Worm (Caenorhabditis elegans): ENCODE results near the gene zfp-2.

- TF ChIP-seq ama-1 (optimal IDR thresholded peaks at IDR 0.05) = no peak
- TF ChIP-seq ceh-45 (GFP tag; IDR thresholded peaks at IDR 0.05) = no peak
- no peak for TF ChIP-seq ceh-9 (tag; optimal IDR thresholded peaks at IDR 0.05)
- TF ChIP-seq elt-2 (tag; optimal IDR thresholded peaks at IDR 0.05) = no peak
- no peak for TF ChIP-seq pha-4 (tag; optimal IDR thresholded peaks at IDR 0.05)
- no peak for TF ChIP-seq nfya-1 (tag; optimal IDR thresholded peaks at IDR 0.05)
- TF ChIP-seq ceh-6 (GFP tag; optimal IDR thresholded peaks at IDR 0.05) = no peak
- no peak for TF ChIP-seq dve-1 (tag; optimal IDR thresholded peaks at IDR 0.05)
- TF ChIP-seq ceh-22 (tag; optimal IDR thresholded peaks at IDR 0.05) = no peak
- TF ChIP-seq lin-11 (tag; optimal IDR thresholded peaks at IDR 0.05) = no peak
- TF ChIP-seq pqm-1 (tag; optimal IDR thresholded peaks at IDR 0.05) = no peak
- no peak for TF ChIP-seq hlh-13 (GFP tag; optimal IDR thresholded peaks at IDR 0.05)
- TF ChIP-seq pag-3 (tag; optimal IDR thresholded peaks at IDR 0.05; ENCODE audit: borderline replicate concordance) = no peak
Measured at ce11 chrII:9551536-9551935, 5.9 kb upstream of the zfp-2 start, which contains the start of gene F35H8.12.
